Worm (Caenorhabditis elegans) whole organism, L3 larva: ENCODE measurements around the gene aat-2.

Experiments used
- R02D3.7 ChIP-seq: fragments of 150-350 bp; optimal IDR thresholded peaks from 2 replicates; lab custom pipeline; 2014; ENCODE audit warnings: missing biosample characterization, missing genetic modification characterization
- ZK546.5 ChIP-seq: sonication (generic microtip); optimal IDR thresholded peaks from 2 replicates; lab custom pipeline; 2017; ENCODE audit warnings: missing biosample characterization, missing genetic modification characterization
- aly-2 ChIP-seq: fragments of 150-350 bp; optimal IDR thresholded peaks from 2 replicates; lab custom pipeline; 2014; ENCODE audit warnings: missing biosample characterization, missing genetic modification characterization
- ama-1 ChIP-seq: fragments of 150-350 bp; optimal IDR thresholded peaks from 2 replicates; lab custom pipeline; 2018
- ceh-16 ChIP-seq: sonication (generic microtip); optimal IDR thresholded peaks from 2 replicates; lab custom pipeline; 2017; ENCODE audit warnings: missing biosample characterization, missing genetic modification characterization
- ceh-28 ChIP-seq: fragments of 150-350 bp; optimal IDR thresholded peaks from 2 replicates; lab custom pipeline; 2014; ENCODE audit warnings: missing biosample characterization, missing genetic modification reagents, missing genetic modification characterization
- ceh-82 ChIP-seq: fragments of 150-350 bp; optimal IDR thresholded peaks from 2 replicates; lab custom pipeline; 2014; ENCODE audit warnings: missing biosample characterization, missing genetic modification characterization
- ceh-9 ChIP-seq: sonication (generic microtip); optimal IDR thresholded peaks from 2 replicates; lab custom pipeline; 2018; ENCODE audit warnings: missing biosample characterization, missing genetic modification characterization
- daf-12 ChIP-seq: fragments of 150-350 bp; optimal IDR thresholded peaks from 2 replicates; lab custom pipeline; 2014; ENCODE audit warnings: missing biosample characterization, missing genetic modification reagents, missing genetic modification characterization
- egl-27 ChIP-seq: sonication (generic microtip); optimal IDR thresholded peaks from 4 replicates; lab custom pipeline; 2017; ENCODE audit warnings: missing biosample characterization, missing genetic modification reagents, missing genetic modification characterization
- egl-5 ChIP-seq: fragments of 150-350 bp; optimal IDR thresholded peaks from 2 replicates; lab custom pipeline; 2017; ENCODE audit warnings: missing biosample characterization, missing genetic modification reagents, missing genetic modification characterization, inconsistent platforms
- elt-1 ChIP-seq: fragments of 150-350 bp; optimal IDR thresholded peaks from 2 replicates; lab custom pipeline; 2014; ENCODE audit warnings: missing biosample characterization, missing genetic modification characterization
- elt-2 ChIP-seq: sonication (generic microtip); optimal IDR thresholded peaks from 2 replicates; lab custom pipeline; 2016; ENCODE audit warnings: missing genetic modification reagents, mild to moderate bottlenecking, missing genetic modification characterization, missing compliant biosample characterization
- elt-3 ChIP-seq, 3 experiments: fragments of 150-350 bp in 1 of 3; sonication (generic microtip) in 2 of 3; optimal IDR thresholded peaks; 2 replicates in 2 of 3; 4 replicates in 1 of 3; lab custom pipeline; 2014 to 2017; ENCODE audit warnings: missing biosample characterization in 3 of 3, missing genetic modification characterization in 3 of 3
- eor-1 ChIP-seq, 2 experiments: fragments of 150-350 bp; optimal IDR thresholded peaks; 2 replicates each; lab custom pipeline; 2014 to 2018; ENCODE audit warnings: missing biosample characterization in 2 of 2, missing genetic modification characterization in 2 of 2
- fkh-10 ChIP-seq: sonication (generic microtip); optimal IDR thresholded peaks from 2 replicates; lab custom pipeline; 2017; ENCODE audit warnings: missing biosample characterization, missing genetic modification reagents, missing genetic modification characterization
- fkh-2 ChIP-seq: fragments of 150-350 bp; optimal IDR thresholded peaks from 2 replicates; lab custom pipeline; 2014; ENCODE audit warnings: missing biosample characterization, missing genetic modification reagents, missing genetic modification characterization
- fos-1 ChIP-seq: fragments of 150-350 bp; optimal IDR thresholded peaks from 2 replicates; lab custom pipeline; 2014; ENCODE audit warnings: missing biosample characterization, missing genetic modification characterization
- hmg-11 ChIP-seq: sonication (generic microtip); optimal IDR thresholded peaks from 2 replicates; lab custom pipeline; 2016; ENCODE audit warnings: missing genetic modification characterization, missing compliant biosample characterization
- jun-1 ChIP-seq: fragments of 150-350 bp; optimal IDR thresholded peaks from 2 replicates; lab custom pipeline; 2014; ENCODE audit warnings: missing biosample characterization, missing genetic modification reagents, missing genetic modification characterization
- lin-15B ChIP-seq: fragments of 150-350 bp; optimal IDR thresholded peaks from 2 replicates; lab custom pipeline; 2014; ENCODE audit warnings: missing biosample characterization, missing genetic modification characterization
- lin-39 ChIP-seq: fragments of 150-350 bp; optimal IDR thresholded peaks from 2 replicates; lab custom pipeline; 2018; ENCODE audit warnings: missing biosample characterization, missing genetic modification reagents, missing genetic modification characterization
- lsy-12 ChIP-seq: sonication (generic microtip); optimal IDR thresholded peaks from 2 replicates; lab custom pipeline; 2016; ENCODE audit warnings: mild to moderate bottlenecking, missing genetic modification characterization, missing compliant biosample characterization
- mdl-1 ChIP-seq: fragments of 150-350 bp; optimal IDR thresholded peaks from 2 replicates; lab custom pipeline; 2014; ENCODE audit warnings: missing biosample characterization, missing genetic modification characterization
- mml-1 ChIP-seq: fragments of 150-350 bp; sonication (generic microtip); optimal IDR thresholded peaks from 3 replicates; lab custom pipeline; 2014; ENCODE audit warnings: missing biosample characterization, missing genetic modification characterization
- nfya-1 ChIP-seq: sonication (generic microtip); optimal IDR thresholded peaks from 2 replicates; lab custom pipeline; 2017; ENCODE audit warnings: missing genetic modification characterization, mild to moderate bottlenecking, missing compliant biosample characterization, antibody characterized with exemption, moderate library complexity; ENCODE audit not compliant: insufficient read depth
- nhr-11 ChIP-seq: fragments of 150-350 bp; optimal IDR thresholded peaks from 2 replicates; lab custom pipeline; 2014; ENCODE audit warnings: missing biosample characterization, missing genetic modification characterization
- nhr-12 ChIP-seq: fragments of 150-350 bp; optimal IDR thresholded peaks from 2 replicates; lab custom pipeline; 2014; ENCODE audit warnings: missing biosample characterization, missing genetic modification characterization
- nhr-23 ChIP-seq: fragments of 150-350 bp; optimal IDR thresholded peaks from 2 replicates; lab custom pipeline; 2014; ENCODE audit warnings: missing biosample characterization, missing genetic modification reagents, missing genetic modification characterization
- nhr-237 ChIP-seq: fragments of 150-350 bp; optimal IDR thresholded peaks from 2 replicates; lab custom pipeline; 2014; ENCODE audit warnings: missing biosample characterization, missing genetic modification characterization
- nhr-25 ChIP-seq: sonication (generic microtip); optimal IDR thresholded peaks from 2 replicates; lab custom pipeline; 2017; ENCODE audit warnings: missing biosample characterization, missing genetic modification characterization
- nhr-28 ChIP-seq: fragments of 150-350 bp; optimal IDR thresholded peaks from 2 replicates; lab custom pipeline; 2014; ENCODE audit warnings: missing biosample characterization, missing genetic modification characterization
- nhr-43 ChIP-seq: sonication (generic microtip); optimal IDR thresholded peaks from 2 replicates; lab custom pipeline; 2016; ENCODE audit warnings: mild to moderate bottlenecking, missing genetic modification characterization, missing compliant biosample characterization; ENCODE audit not compliant: poor library complexity, severe bottlenecking
- nhr-67 ChIP-seq: fragments of 150-350 bp; optimal IDR thresholded peaks from 2 replicates; lab custom pipeline; 2014; ENCODE audit warnings: missing biosample characterization, missing genetic modification characterization
- nhr-76 ChIP-seq: fragments of 150-350 bp; sonication (generic microtip); optimal IDR thresholded peaks from 5 replicates; lab custom pipeline; 2014; ENCODE audit warnings: missing biosample characterization, missing genetic modification characterization
- nhr-77 ChIP-seq: fragments of 150-350 bp; optimal IDR thresholded peaks from 2 replicates; lab custom pipeline; 2014; ENCODE audit warnings: missing biosample characterization, missing genetic modification characterization
- pha-4 ChIP-seq: fragments of 150-350 bp; optimal IDR thresholded peaks from 2 replicates; lab custom pipeline; 2014; ENCODE audit warnings: missing biosample characterization, missing genetic modification reagents, missing genetic modification characterization
- pqm-1 ChIP-seq: fragments of 150-350 bp; optimal IDR thresholded peaks from 2 replicates; lab custom pipeline; 2017; ENCODE audit warnings: missing biosample characterization, missing genetic modification characterization, inconsistent platforms
- sea-2 ChIP-seq: fragments of 150-350 bp; sonication (generic microtip); optimal IDR thresholded peaks from 4 replicates; lab custom pipeline; 2014; ENCODE audit warnings: missing biosample characterization, missing genetic modification reagents, missing genetic modification characterization
- skn-1 ChIP-seq: fragments of 150-350 bp; optimal IDR thresholded peaks from 2 replicates; lab custom pipeline; 2014; ENCODE audit warnings: missing biosample characterization, missing genetic modification characterization
- snpc-4 ChIP-seq: fragments of 150-350 bp; optimal IDR thresholded peaks from 2 replicates; lab custom pipeline; 2014; ENCODE audit warnings: missing biosample characterization, missing genetic modification characterization
- tbx-2 ChIP-seq: sonication (generic microtip); optimal IDR thresholded peaks from 2 replicates; lab custom pipeline; 2016; ENCODE audit warnings: mild to moderate bottlenecking, missing genetic modification characterization, missing compliant biosample characterization
- unc-39 ChIP-seq: sonication (generic microtip); optimal IDR thresholded peaks from 4 replicates; lab custom pipeline; 2017; ENCODE audit warnings: missing biosample characterization, missing genetic modification characterization
- unc-62 ChIP-seq: fragments of 150-350 bp; sonication (generic microtip); optimal IDR thresholded peaks from 4 replicates; lab custom pipeline; 2014; ENCODE audit warnings: missing biosample characterization, missing genetic modification reagents, missing genetic modification characterization
- zag-1 ChIP-seq: fragments of 150-350 bp; optimal IDR thresholded peaks from 2 replicates; lab custom pipeline; 2014; ENCODE audit warnings: missing biosample characterization, missing genetic modification characterization
- ztf-11 ChIP-seq: fragments of 150-350 bp; optimal IDR thresholded peaks from 2 replicates; lab custom pipeline; 2014; ENCODE audit warnings: missing biosample characterization, missing genetic modification characterization
- ztf-4 ChIP-seq: fragments of 150-350 bp; optimal IDR thresholded peaks from 2 replicates; lab custom pipeline; 2014; ENCODE audit warnings: missing biosample characterization, missing genetic modification characterization

Gene aat-2

DNA sequence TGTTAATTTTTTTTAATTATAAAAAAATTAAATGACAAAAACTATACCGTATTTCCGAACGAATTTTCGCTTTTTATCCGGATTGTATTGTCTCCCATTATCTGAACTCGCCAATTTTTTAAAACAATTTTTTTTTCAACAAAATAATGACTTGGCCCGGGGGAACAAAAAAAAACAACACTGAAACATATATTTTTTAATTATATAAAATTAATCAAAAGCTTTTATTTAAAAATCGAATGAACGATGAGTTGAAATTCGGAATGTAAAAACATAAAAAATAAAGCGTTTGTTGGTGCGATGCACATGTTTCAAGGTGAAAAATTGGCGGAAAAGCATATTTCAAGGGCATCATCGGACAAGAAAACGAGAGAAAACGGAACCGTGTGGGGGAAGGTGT, 32.6 kb downstream of the aat-2 start, which contains the start of gene mdt-27:
TSS of gene mdt-27 (minus strand) at position 101 of the 400 bp plus-strand sequence.
- TF ChIP-seq elt-1 (tag; lab: Kevin White, UChicago) (no peak), ceh-16 (tag; lab: Kevin White, UChicago) (no peak), ZK546.5 (tag; lab: Kevin White, UChicago) (no peak), mdl-1 (no peak), nfya-1 (tag; lab: Kevin White, UChicago) (no peak), nhr-28 (tag; lab: Kevin White, UChicago) (no peak), daf-12 (tag; lab: Kevin White, UChicago) (no peak), nhr-43 (no peak), lsy-12 (tag; lab: Kevin White, UChicago) (no peak), pqm-1 (tag; lab: Kevin White, UChicago) (no peak), ama-1 (lab: Kevin White, UChicago) (no peak), nhr-76 (tag; lab: Kevin White, UChicago) (no peak), nhr-25 (no peak), nhr-12 (tag; lab: Kevin White, UChicago) (no peak), nhr-67 (tag; lab: Kevin White, UChicago) (no peak), sea-2 (no peak), ceh-28 (no peak), zag-1 (tag; lab: Kevin White, UChicago) (no peak)

DNA sequence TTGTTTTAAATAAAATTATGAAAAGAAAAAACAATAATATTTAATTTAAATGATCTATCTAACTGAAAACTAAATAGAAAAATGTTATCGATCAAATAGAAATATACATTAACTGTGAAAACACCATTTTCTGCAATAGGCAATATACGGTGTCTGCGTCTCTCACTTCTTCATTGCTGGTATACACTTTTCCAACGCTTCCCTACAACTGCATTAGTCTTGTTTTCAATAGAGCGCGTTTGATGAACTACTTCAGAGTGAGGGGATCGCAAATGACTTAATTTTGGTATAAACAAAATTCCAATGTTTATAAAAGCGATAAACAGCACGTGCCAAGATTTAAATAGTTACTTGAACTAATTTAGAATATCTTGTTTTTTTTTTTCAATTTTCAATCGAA, 33.7 kb downstream of the aat-2 start:
- peak; percentile 91 for TF ChIP-seq pha-4 (tag; lab: Kevin White, UChicago)
- TF ChIP-seq lin-15B (tag; lab: Kevin White, UChicago), result peak; percentile 90
- TF ChIP-seq nhr-11 (tag; lab: Kevin White, UChicago), result no peak
- no peak for TF ChIP-seq nhr-67 (tag; lab: Kevin White, UChicago)
- TF ChIP-seq ama-1 (lab: Kevin White, UChicago), result no peak
- TF ChIP-seq fkh-10, result no peak
- peak; percentile 81 for TF ChIP-seq nfya-1 (tag; lab: Kevin White, UChicago)
- no peak for TF ChIP-seq lsy-12 (tag; lab: Kevin White, UChicago)
- TF ChIP-seq nhr-43, result no peak
- TF ChIP-seq egl-27 (tag; lab: Kevin White, UChicago), result no peak
- no peak for TF ChIP-seq zag-1 (tag; lab: Kevin White, UChicago)
- TF ChIP-seq R02D3.7 (tag; lab: Kevin White, UChicago), result no peak
- TF ChIP-seq nhr-12 (tag; lab: Kevin White, UChicago), result no peak
- TF ChIP-seq nhr-77, result no peak
- no peak for TF ChIP-seq elt-1 (tag; lab: Kevin White, UChicago)
- no peak for TF ChIP-seq nhr-28 (tag; lab: Kevin White, UChicago)
- TF ChIP-seq nhr-237, result no peak
- TF ChIP-seq eor-1 (tag; optimal IDR thresholded peaks at IDR 0.05; lab: Kevin White, UChicago), result no peak
- no peak for TF ChIP-seq daf-12 (tag; lab: Kevin White, UChicago)
- TF ChIP-seq tbx-2 (tag; lab: Kevin White, UChicago), result no peak
- no peak for TF ChIP-seq skn-1 (tag; lab: Kevin White, UChicago)
- TF ChIP-seq ztf-4 (tag; lab: Kevin White, UChicago), result no peak
- TF ChIP-seq lin-39 (tag; lab: Kevin White, UChicago), result peak; percentile 79
- TF ChIP-seq aly-2 (tag; lab: Kevin White, UChicago), result no peak
- no peak for TF ChIP-seq unc-62 (GFP tag; lab: Kevin White, UChicago)
- no peak for TF ChIP-seq fos-1 (tag; lab: Kevin White, UChicago)
- TF ChIP-seq pqm-1 (tag; lab: Kevin White, UChicago), result peak; percentile 33
- TF ChIP-seq mml-1 (tag; lab: Kevin White, UChicago), result no peak
- TF ChIP-seq fkh-2 (tag; lab: Kevin White, UChicago), result peak; percentile 17
- no peak for TF ChIP-seq jun-1
- no peak for TF ChIP-seq ceh-82
- peak; percentile 54 for TF ChIP-seq hmg-11 (tag; lab: Kevin White, UChicago)
- no peak for TF ChIP-seq nhr-76 (tag; lab: Kevin White, UChicago)
- TF ChIP-seq sea-2, result no peak
- no peak for TF ChIP-seq ceh-28
- peak; percentile 92 for TF ChIP-seq egl-5 (tag; lab: Kevin White, UChicago)
- no peak for TF ChIP-seq ZK546.5 (tag; lab: Kevin White, UChicago)
- TF ChIP-seq nhr-25, result peak; percentile 80
- TF ChIP-seq ztf-11, result no peak
- TF ChIP-seq nhr-23 (tag; lab: Kevin White, UChicago), result peak; percentile 54
- TF ChIP-seq unc-39 (tag; lab: Kevin White, UChicago), result no peak
- TF ChIP-seq ceh-16 (tag; lab: Kevin White, UChicago), result no peak
- peak; percentile 73 for TF ChIP-seq snpc-4 (tag; lab: Kevin White, UChicago)
- TF ChIP-seq elt-2 (tag; lab: Kevin White, UChicago), result peak; percentile 53
- no peak for TF ChIP-seq ceh-9 (tag; lab: Kevin White, UChicago)
- TF ChIP-seq elt-3 (tag; optimal IDR thresholded peaks at IDR 0.05; lab: Kevin White, UChicago), result no peak
